Worm (Caenorhabditis elegans): Measurements from ENCODE around the gene kat-1.

ce11 chrII:7053001-7053400 lies 20.6 kb upstream of the kat-1 start, which contains the start of gene ZK1127.13:
- no peak for TF ChIP-seq ztf-11 (tag; optimal IDR thresholded peaks at IDR 0.05)
- TF ChIP-seq lin-15B (tag; optimal IDR thresholded peaks at IDR 0.05), result no peak
- no peak for TF ChIP-seq elt-3 (tag; optimal IDR thresholded peaks at IDR 0.05)
- TF ChIP-seq nfya-1 (tag; optimal IDR thresholded peaks at IDR 0.05; ENCODE audit: insufficient read depth), result no peak
- TF ChIP-seq aly-2 (tag; optimal IDR thresholded peaks at IDR 0.05), result no peak
- no peak for TF ChIP-seq ama-1 (optimal IDR thresholded peaks at IDR 0.05)
- no peak for TF ChIP-seq tbx-2 (tag; optimal IDR thresholded peaks at IDR 0.05)
- no peak for TF ChIP-seq nhr-237 (tag; optimal IDR thresholded peaks at IDR 0.05)
- no peak for TF ChIP-seq ZK546.5 (tag; optimal IDR thresholded peaks at IDR 0.05)
- TF ChIP-seq lin-39 (tag; optimal IDR thresholded peaks at IDR 0.05), result no peak
- no peak for TF ChIP-seq nhr-43 (tag; optimal IDR thresholded peaks at IDR 0.05; ENCODE audit: poor library complexity, severe bottlenecking)
- no peak for TF ChIP-seq ceh-82 (tag; optimal IDR thresholded peaks at IDR 0.05)

Data from whole organism, L3 larva.